Worm (Caenorhabditis elegans): ENCODE measurements around the gene K05F6.12.

- TF ChIP-seq dao-5 (tag; optimal IDR thresholded peaks at IDR 0.05) (no peak), W03F9.2 (tag; optimal IDR thresholded peaks at IDR 0.05) (no peak), him-1 (tag; optimal IDR thresholded peaks at IDR 0.05) (no peak)
These were observed 30.3 kb downstream of the K05F6.12 start, which contains the start of gene K05F6.10 for ce11 chrII:1576030-1576429.

Measured in whole organism, L4/young adult.